Worm (Caenorhabditis elegans) whole organism, L2 larva: ENCODE measurements around the gene Y57A10A.2.

Source experiments
- ZK546.5 ChIP-seq: sonication (generic microtip); optimal IDR thresholded peaks from 2 replicates; lab custom pipeline; 2017; ENCODE audit warnings: missing biosample characterization, missing genetic modification characterization
- ama-1 ChIP-seq: fragments of 150-350 bp; optimal IDR thresholded peaks from 2 replicates; lab custom pipeline; 2018; ENCODE audit warnings: inconsistent platforms
- dmd-4 ChIP-seq: sonication (generic microtip); optimal IDR thresholded peaks from 2 replicates; lab custom pipeline; 2017; ENCODE audit warnings: missing biosample characterization, missing genetic modification characterization
- lin-13 ChIP-seq: fragments of 150-350 bp; optimal IDR thresholded peaks from 2 replicates; lab custom pipeline; 2014; ENCODE audit warnings: missing biosample characterization, missing genetic modification reagents, missing genetic modification characterization
- lsy-2 ChIP-seq, 2 experiments: fragments of 150-350 bp in 1 of 2; sonication (generic microtip) in 1 of 2; optimal IDR thresholded peaks; 2 replicates each; lab custom pipeline; 2014 to 2017; ENCODE audit warnings: missing biosample characterization in 2 of 2, missing genetic modification characterization in 2 of 2
- nhr-12 ChIP-seq: fragments of 150-350 bp; optimal IDR thresholded peaks from 2 replicates; lab custom pipeline; 2014; ENCODE audit warnings: missing biosample characterization, missing genetic modification characterization
- skn-1 ChIP-seq: sonication (generic microtip); optimal IDR thresholded peaks from 2 replicates; lab custom pipeline; 2017; ENCODE audit warnings: missing biosample characterization, missing genetic modification characterization

DNA sequence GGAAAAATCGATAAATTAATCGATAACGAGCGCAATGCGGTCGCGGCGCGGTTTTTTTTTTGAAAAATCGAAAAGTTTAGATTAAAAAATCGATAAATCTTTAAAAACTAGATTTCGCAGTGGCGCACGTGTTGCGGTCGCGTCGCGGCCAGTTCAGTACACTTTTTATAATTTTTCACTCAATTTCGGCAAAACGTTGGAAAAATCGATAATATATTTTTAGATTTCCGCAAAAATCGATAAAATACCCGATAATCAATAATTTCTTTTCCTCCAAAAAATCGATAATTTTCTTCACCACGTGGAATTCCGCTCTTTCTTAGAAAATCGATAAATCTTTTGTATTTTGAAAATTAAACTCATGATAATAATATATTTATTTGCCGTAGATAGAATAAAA is 29.1 kb downstream of the Y57A10A.2 start:
- no peak for TF ChIP-seq lin-13 (GFP tag; lab: Kevin White, UChicago)
- no peak for TF ChIP-seq nhr-12 (tag; lab: Kevin White, UChicago)
- TF ChIP-seq skn-1 (tag; lab: Kevin White, UChicago) = no peak
- TF ChIP-seq dmd-4 (tag; lab: Kevin White, UChicago) = no peak
- no peak for TF ChIP-seq lsy-2 (tag; optimal IDR thresholded peaks at IDR 0.05; lab: Kevin White, UChicago)
- no peak for TF ChIP-seq ama-1 (lab: Kevin White, UChicago)
- TF ChIP-seq ZK546.5 (tag; lab: Kevin White, UChicago) = no peak
